Worm (Caenorhabditis elegans) whole organism, late embryonic: ENCODE results near the gene egl-19.

Source experiments
- C08G9.2 ChIP-seq: sonication (generic microtip); optimal IDR thresholded peaks from 2 replicates; lab custom pipeline; 2016; ENCODE audit warnings: mild to moderate bottlenecking, missing genetic modification characterization, moderate library complexity, missing compliant biosample characterization
- K02D7.2 ChIP-seq: sonication (generic microtip); optimal IDR thresholded peaks from 2 replicates; lab custom pipeline; 2017; ENCODE audit warnings: mild to moderate bottlenecking, missing genetic modification characterization, missing compliant biosample characterization
- Y22D7AL.16 ChIP-seq: sonication (generic microtip); optimal IDR thresholded peaks from 2 replicates; lab custom pipeline; 2016; ENCODE audit warnings: missing genetic modification characterization, missing compliant biosample characterization
- ahr-1 ChIP-seq: sonication (generic microtip); optimal IDR thresholded peaks from 2 replicates; lab custom pipeline; 2016; ENCODE audit warnings: missing genetic modification characterization, missing compliant biosample characterization
- ama-1 ChIP-seq: fragments of 150-350 bp; optimal IDR thresholded peaks from 2 replicates; lab custom pipeline; 2014
- ceh-18 ChIP-seq: sonication (generic microtip); optimal IDR thresholded peaks from 2 replicates; lab custom pipeline; 2016; ENCODE audit warnings: missing genetic modification characterization, missing compliant biosample characterization
- ceh-22 ChIP-seq: sonication (generic microtip); optimal IDR thresholded peaks from 2 replicates; lab custom pipeline; 2017; ENCODE audit warnings: missing biosample characterization, missing genetic modification characterization
- ceh-30 ChIP-seq: fragments of 150-350 bp; optimal IDR thresholded peaks from 2 replicates; lab custom pipeline; 2014; ENCODE audit warnings: missing biosample characterization, missing genetic modification characterization
- ceh-31 ChIP-seq: sonication (generic microtip); optimal IDR thresholded peaks from 2 replicates; lab custom pipeline; 2016; ENCODE audit warnings: missing genetic modification characterization, missing compliant biosample characterization
- ceh-48 ChIP-seq: sonication (generic microtip); optimal IDR thresholded peaks from 2 replicates; lab custom pipeline; 2016; ENCODE audit warnings: missing genetic modification characterization, inconsistent platforms, missing compliant biosample characterization
- che-1 ChIP-seq: sonication (generic microtip); optimal IDR thresholded peaks from 2 replicates; lab custom pipeline; 2016; ENCODE audit warnings: mild to moderate bottlenecking, missing genetic modification characterization, missing compliant biosample characterization
- dve-1 ChIP-seq: sonication (generic microtip); optimal IDR thresholded peaks from 2 replicates; lab custom pipeline; 2017; ENCODE audit warnings: antibody characterized with exemption, mild to moderate bottlenecking, missing genetic modification characterization, missing compliant biosample characterization
- elt-2 ChIP-seq: sonication (generic microtip); optimal IDR thresholded peaks from 2 replicates; lab custom pipeline; 2016; ENCODE audit warnings: missing genetic modification reagents, missing genetic modification characterization, missing compliant biosample characterization
- elt-4 ChIP-seq: sonication (generic microtip); optimal IDR thresholded peaks from 2 replicates; lab custom pipeline; 2016; ENCODE audit warnings: missing genetic modification characterization, missing compliant biosample characterization
- eyg-1 ChIP-seq: sonication (generic microtip); optimal IDR thresholded peaks from 2 replicates; lab custom pipeline; 2016; ENCODE audit warnings: missing genotype, missing genetic modification characterization, missing compliant biosample characterization
- fkh-10 ChIP-seq: fragments of 150-350 bp; optimal IDR thresholded peaks from 2 replicates; lab custom pipeline; 2014; ENCODE audit warnings: missing biosample characterization, missing genetic modification reagents, missing genetic modification characterization
- fkh-6 ChIP-seq: sonication (generic microtip); optimal IDR thresholded peaks from 2 replicates; lab custom pipeline; 2016; ENCODE audit warnings: missing genetic modification characterization, missing compliant biosample characterization
- gmeb-2 ChIP-seq: sonication (generic microtip); optimal IDR thresholded peaks from 2 replicates; lab custom pipeline; 2016; ENCODE audit warnings: missing genetic modification characterization, inconsistent platforms, missing compliant biosample characterization
- hlh-13 ChIP-seq: fragments of 200-800 bp; sonication (Bioruptor generic); optimal IDR thresholded peaks from 2 replicates; lab custom pipeline; 2018; ENCODE audit warnings: mild to moderate bottlenecking, missing genetic modification characterization, missing compliant biosample characterization
- hlh-15 ChIP-seq: sonication (generic microtip); optimal IDR thresholded peaks from 2 replicates; lab custom pipeline; 2016; ENCODE audit warnings: missing genetic modification characterization, missing compliant biosample characterization
- hlh-30 ChIP-seq: sonication (generic microtip); optimal IDR thresholded peaks from 2 replicates; lab custom pipeline; 2017; ENCODE audit warnings: antibody characterized with exemption, missing genetic modification characterization, missing compliant biosample characterization; ENCODE audit not compliant: insufficient read depth
- hlh-6 ChIP-seq: sonication (generic microtip); optimal IDR thresholded peaks from 2 replicates; lab custom pipeline; 2016; ENCODE audit warnings: missing genotype, missing genetic modification characterization, missing compliant biosample characterization
- lim-6 ChIP-seq: sonication (generic microtip); optimal IDR thresholded peaks from 2 replicates; lab custom pipeline; 2016; ENCODE audit warnings: missing genetic modification characterization, missing compliant biosample characterization
- lin-11 ChIP-seq: fragments of 200-800 bp; sonication (Bioruptor generic); optimal IDR thresholded peaks from 2 replicates; lab custom pipeline; 2018; ENCODE audit warnings: mild to moderate bottlenecking, missing genetic modification characterization, missing compliant biosample characterization
- nhr-232 ChIP-seq: sonication (generic microtip); optimal IDR thresholded peaks from 2 replicates; lab custom pipeline; 2016; ENCODE audit warnings: missing genetic modification characterization, missing compliant biosample characterization
- pag-3 ChIP-seq: sonication (generic microtip); optimal IDR thresholded peaks from 2 replicates; lab custom pipeline; 2016; ENCODE audit warnings: missing compliant biosample characterization, missing genetic modification characterization, borderline replicate concordance
- pat-9 ChIP-seq: fragments of 200-800 bp; sonication (Bioruptor generic); optimal IDR thresholded peaks from 2 replicates; lab custom pipeline; 2018; ENCODE audit warnings: mild to moderate bottlenecking, missing genetic modification characterization, moderate library complexity, missing compliant biosample characterization
- pha-2 ChIP-seq: sonication (generic microtip); optimal IDR thresholded peaks from 2 replicates; lab custom pipeline; 2017; ENCODE audit warnings: mild to moderate bottlenecking, missing genetic modification characterization, missing compliant biosample characterization
- pha-4 ChIP-seq: fragments of 150-350 bp; optimal IDR thresholded peaks from 2 replicates; lab custom pipeline; 2018; ENCODE audit warnings: missing biosample characterization, missing genetic modification reagents, missing genetic modification characterization
- pqm-1 ChIP-seq: sonication (generic microtip); optimal IDR thresholded peaks from 2 replicates; lab custom pipeline; 2016; ENCODE audit warnings: missing genetic modification characterization, missing compliant biosample characterization
- pros-1 ChIP-seq: fragments of 150-350 bp; optimal IDR thresholded peaks from 2 replicates; lab custom pipeline; 2014; ENCODE audit warnings: missing biosample characterization, missing genetic modification reagents, missing genetic modification characterization
- ref-2 ChIP-seq: sonication (generic microtip); optimal IDR thresholded peaks from 2 replicates; lab custom pipeline; 2016; ENCODE audit warnings: missing genetic modification characterization, missing compliant biosample characterization
- rnt-1 ChIP-seq: sonication (generic microtip); optimal IDR thresholded peaks from 2 replicates; lab custom pipeline; 2016; ENCODE audit warnings: missing genetic modification characterization, missing compliant biosample characterization
- sdc-2 ChIP-seq: sonication (generic microtip); optimal IDR thresholded peaks from 2 replicates; lab custom pipeline; 2016; ENCODE audit warnings: missing genotype, missing genetic modification characterization, missing compliant biosample characterization
- tbx-2 ChIP-seq: sonication (generic microtip); optimal IDR thresholded peaks from 2 replicates; lab custom pipeline; 2016; ENCODE audit warnings: missing genetic modification characterization, missing compliant biosample characterization
- tbx-7 ChIP-seq: sonication (generic microtip); optimal IDR thresholded peaks from 2 replicates; lab custom pipeline; 2016; ENCODE audit warnings: missing genotype, missing genetic modification characterization, missing compliant biosample characterization
- ttx-3 ChIP-seq: sonication (generic microtip); optimal IDR thresholded peaks from 2 replicates; lab custom pipeline; 2016; ENCODE audit warnings: missing genetic modification reagents, missing genetic modification characterization, missing compliant biosample characterization
- unc-55 ChIP-seq: sonication (generic microtip); optimal IDR thresholded peaks from 2 replicates; lab custom pipeline; 2017; ENCODE audit warnings: missing biosample characterization, missing genetic modification reagents, missing genetic modification characterization
- zip-5 ChIP-seq: sonication (generic microtip); optimal IDR thresholded peaks from 2 replicates; lab custom pipeline; 2016; ENCODE audit warnings: missing genetic modification characterization, missing compliant biosample characterization

The egl-19 gene

ce11 chrIV:7428998-7429397, 23.6 kb downstream of the egl-19 start:
- no peak for TF ChIP-seq pha-4 (tag; lab: Kevin White, UChicago)
- TF ChIP-seq hlh-15 (tag; lab: Kevin White, UChicago): no peak
- TF ChIP-seq hlh-30 (tag; lab: Kevin White, UChicago): no peak
- peak; percentile 6 for TF ChIP-seq ceh-18 (tag; lab: Kevin White, UChicago)
- peak; percentile 69 for TF ChIP-seq unc-55
- TF ChIP-seq rnt-1 (tag; lab: Kevin White, UChicago): peak; percentile 23
- TF ChIP-seq ceh-31 (tag; lab: Kevin White, UChicago): no peak
- TF ChIP-seq, all 69 proteins: peak for 3

- no peak for TF ChIP-seq gmeb-2 (tag; lab: Kevin White, UChicago)
- no peak for TF ChIP-seq pha-2 (tag; lab: Kevin White, UChicago)
- TF ChIP-seq ceh-18 (tag; lab: Kevin White, UChicago): no peak
- TF ChIP-seq hlh-30 (tag; lab: Kevin White, UChicago): no peak
- no peak for TF ChIP-seq dve-1 (tag; lab: Kevin White, UChicago)
- no peak for TF ChIP-seq tbx-7
- TF ChIP-seq fkh-6 (tag; lab: Kevin White, UChicago): no peak
- TF ChIP-seq Y22D7AL.16 (tag; lab: Kevin White, UChicago): no peak
- TF ChIP-seq pag-3 (tag; lab: Kevin White, UChicago): no peak
- TF ChIP-seq elt-2: no peak
- TF ChIP-seq hlh-6: no peak
- TF ChIP-seq che-1 (tag; lab: Kevin White, UChicago): no peak
Measured at ce11 chrIV:7433858-7434257, 28.5 kb downstream of the egl-19 start, which contains the start of gene B0496.11. TSS of gene B0496.11 (minus strand) at chrIV:7433958.

ce11 chrIV:7439377-7439776, 34.0 kb downstream of the egl-19 start:
- no peak for TF ChIP-seq sdc-2 (tag; lab: Kevin White, UChicago)
- TF ChIP-seq nhr-232 (tag; lab: Kevin White, UChicago): no peak
- TF ChIP-seq ttx-3 (tag; lab: Kevin White, UChicago): no peak
- TF ChIP-seq ceh-48 (tag; lab: Kevin White, UChicago): no peak
- no peak for TF ChIP-seq fkh-6 (tag; lab: Kevin White, UChicago)
- no peak for TF ChIP-seq tbx-2
- TF ChIP-seq pat-9: no peak
- TF ChIP-seq ama-1 (lab: Kevin White, UChicago): no peak
- no peak for TF ChIP-seq ceh-30 (tag; lab: Kevin White, UChicago)
- TF ChIP-seq zip-5: no peak
- TF ChIP-seq, all 69 proteins: peak for 0

ce11 chrIV:7440238-7440637, 34.9 kb downstream of the egl-19 start:
- TF ChIP-seq ahr-1 (tag; lab: Kevin White, UChicago) (no peak), K02D7.2 (tag; lab: Kevin White, UChicago) (no peak), elt-2 (peak; percentile 86), ceh-18 (tag; lab: Kevin White, UChicago) (no peak)

- TF ChIP-seq hlh-13 (GFP tag; lab: Kevin White, UChicago) (no peak), pqm-1 (tag; lab: Kevin White, UChicago) (no peak), elt-4 (tag; lab: Kevin White, UChicago) (no peak), rnt-1 (tag; lab: Kevin White, UChicago) (no peak), lin-11 (tag; lab: Kevin White, UChicago) (no peak), pros-1 (tag; lab: Kevin White, UChicago) (no peak), sdc-2 (tag; lab: Kevin White, UChicago) (no peak), C08G9.2 (tag; lab: Kevin White, UChicago) (no peak), lim-6 (tag; lab: Kevin White, UChicago) (no peak), eyg-1 (no peak), ahr-1 (tag; lab: Kevin White, UChicago) (no peak), ceh-31 (tag; lab: Kevin White, UChicago) (no peak), gmeb-2 (tag; lab: Kevin White, UChicago) (no peak), fkh-10 (GFP tag; lab: Kevin White, UChicago) (no peak), ceh-22 (tag; lab: Kevin White, UChicago) (no peak), ref-2 (tag; lab: Kevin White, UChicago) (no peak)
- TF ChIP-seq, all 69 proteins: peak for 0
Measured at ce11 chrIV:7445236-7445635, 39.9 kb downstream of the egl-19 start, which contains the start of gene valv-1. TSS of gene valv-1 (minus strand) at chrIV:7445336.
